Fruit fly (Drosophila melanogaster): ENCODE measurements around the gene APC7.

The APC7 gene

DNA sequence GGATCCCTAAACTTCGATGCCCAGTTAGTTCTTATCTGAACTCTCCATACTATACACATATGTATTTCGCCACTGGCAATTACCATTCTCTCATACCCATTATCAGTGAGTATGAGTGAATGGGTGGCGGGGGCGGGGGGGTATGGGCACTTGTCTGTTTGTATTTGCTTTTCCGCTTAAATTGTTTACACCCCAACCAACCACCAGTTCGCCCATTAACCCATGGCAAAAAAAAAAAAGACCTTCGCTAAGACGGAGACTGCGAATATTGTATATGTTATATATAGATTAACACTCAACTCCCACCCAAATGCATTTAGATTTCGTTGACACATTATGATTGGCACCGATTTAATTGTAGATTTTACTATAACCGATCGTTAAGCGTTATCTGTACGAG, 4.8 kb upstream of the APC7 start (continued):
- TF ChIP-seq Fer2 (tag; optimal IDR thresholded peaks at IDR 0.05) (no peak), CG14860 (GFP tag; IDR thresholded peaks at IDR 0.05; ENCODE audit: partially characterized antibody) (no peak), CG12236 (GFP tag; optimal IDR thresholded peaks at IDR 0.05) (no peak), CG7745 (tag; optimal IDR thresholded peaks at IDR 0.05) (no peak), Trl (optimal IDR thresholded peaks at IDR 0.05) (no peak), Trl (GFP tag; optimal IDR thresholded peaks at IDR 0.05) (no peak), fru (optimal IDR thresholded peaks at IDR 0.05) (no peak), CG9727 (GFP tag; optimal IDR thresholded peaks at IDR 0.05) (peak; percentile 12), CG2889 (GFP tag; IDR thresholded peaks at IDR 0.05) (no peak), z (GFP tag; IDR thresholded peaks at IDR 0.05) (no peak), slbo (GFP tag; IDR thresholded peaks at IDR 0.05) (no peak; the same call in 1 of the 2 replicates), CG17385 (GFP tag; optimal IDR thresholded peaks at IDR 0.05) (peak; percentile 20), Side (GFP tag; optimal IDR thresholded peaks at IDR 0.05) (no peak), CG18764 (GFP tag; optimal IDR thresholded peaks at IDR 0.05) (no peak), CG16815 (GFP tag; optimal IDR thresholded peaks at IDR 0.05) (no peak), CG18599 (GFP tag; optimal IDR thresholded peaks at IDR 0.05) (peak; percentile 67), CG17359 (tag; optimal IDR thresholded peaks at IDR 0.05) (peak; percentile 22), CG18619 (GFP tag; optimal IDR thresholded peaks at IDR 0.05) (no peak), ttk (GFP tag; IDR thresholded peaks at IDR 0.05) (no peak), repo (GFP tag; optimal IDR thresholded peaks at IDR 0.05) (no peak), CG15479 (GFP tag; optimal IDR thresholded peaks at IDR 0.05) (no peak), Chrac-16 (GFP tag; optimal IDR thresholded peaks at IDR 0.05) (no peak), CG30431 (GFP tag; optimal IDR thresholded peaks at IDR 0.05) (no peak), CG11085 (GFP tag; IDR thresholded peaks at IDR 0.05) (no peak), CG12942 (GFP tag; optimal IDR thresholded peaks at IDR 0.05) (no peak), fd96Cb (tag; optimal IDR thresholded peaks at IDR 0.05) (no peak), ssp (GFP tag; IDR thresholded peaks at IDR 0.05) (no peak), ranshi (GFP tag; IDR thresholded peaks at IDR 0.05) (no peak; the same call in 1 of the 2 replicates), Hr3 (GFP tag; optimal IDR thresholded peaks at IDR 0.05) (no peak), pfk (GFP tag; optimal IDR thresholded peaks at IDR 0.05) (peak; percentile 6), CG8388 (GFP tag; optimal IDR thresholded peaks at IDR 0.05) (no peak), CG14667 (GFP tag; IDR thresholded peaks at IDR 0.05) (no peak), ap (GFP tag; IDR thresholded peaks at IDR 0.05) (no peak), NfI (GFP tag; optimal IDR thresholded peaks at IDR 0.05) (peak; percentile 16), CG3407 (GFP tag; optimal IDR thresholded peaks at IDR 0.05) (peak; percentile 10), peb (GFP tag; IDR thresholded peaks at IDR 0.05) (no peak), eve (GFP tag; optimal IDR thresholded peaks at IDR 0.05) (no peak), chinmo (GFP tag; IDR thresholded peaks at IDR 0.05; ENCODE audit: partially characterized antibody) (no peak), Nf-YC (tag; optimal IDR thresholded peaks at IDR 0.05) (no peak), Spps (tag; optimal IDR thresholded peaks at IDR 0.05) (no peak), gcm (GFP tag; optimal IDR thresholded peaks at IDR 0.05) (no peak), Mes4 (GFP tag; optimal IDR thresholded peaks at IDR 0.05) (no peak), CG34376 (GFP tag; optimal IDR thresholded peaks at IDR 0.05) (peak; percentile 2), Dp (GFP tag; optimal IDR thresholded peaks at IDR 0.05) (no peak), CG7839 (tag; optimal IDR thresholded peaks at IDR 0.05) (peak; percentile 2), Dad (GFP tag; optimal IDR thresholded peaks at IDR 0.05) (no peak), CG31388 (GFP tag; optimal IDR thresholded peaks at IDR 0.05) (no peak), CG3995 (GFP tag; optimal IDR thresholded peaks at IDR 0.05) (no peak), sisA (GFP tag; IDR thresholded peaks at IDR 0.05) (no peak), Blimp-1 (GFP tag; optimal IDR thresholded peaks at IDR 0.05) (no peak), scrt (GFP tag; optimal IDR thresholded peaks at IDR 0.05) (peak; percentile 11), CG17912 (GFP tag; optimal IDR thresholded peaks at IDR 0.05) (no peak), trem (tag; optimal IDR thresholded peaks at IDR 0.05) (no peak)

All from whole organism, embryonic.